Fruit fly (Drosophila melanogaster) whole organism, embryonic: ENCODE data around the gene CG12511.

Experiments
- Antp ChIP-seq: fragments of 200-800 bp; sonication (Bioruptor generic); optimal IDR thresholded peaks from 3 replicates; lab custom pipeline; 2016; ENCODE audit warnings: missing biosample characterization, missing genetic modification characterization
- Atf-2 ChIP-seq: fragments of 200-800 bp; sonication (Bioruptor generic); optimal IDR thresholded peaks from 2 replicates; lab custom pipeline; 2016; ENCODE audit warnings: missing biosample characterization, missing genetic modification characterization
- BEAF-32 ChIP-seq: fragments of 200-800 bp; sonication (Bioruptor generic); optimal IDR thresholded peaks from 3 replicates; lab custom pipeline; 2017; ENCODE audit warnings: missing biosample characterization, missing genetic modification characterization, mild to moderate bottlenecking, moderate library complexity, missing genetic modification reagents
- CG10462 ChIP-seq: fragments of 200-800 bp; sonication (Bioruptor generic); optimal IDR thresholded peaks from 2 replicates; lab custom pipeline; 2016; ENCODE audit warnings: missing biosample characterization, missing genetic modification characterization
- CG11696 ChIP-seq: fragments of 200-800 bp; sonication (Bioruptor generic); IDR thresholded peaks from 2 replicates; pipeline ENCODE4 v1.3.6; 2022; ENCODE audit warnings: missing biosample characterization, missing genetic modification characterization
- CG12071 ChIP-seq: fragments of 200-800 bp; sonication (Bioruptor generic); optimal IDR thresholded peaks from 3 replicates; lab custom pipeline; 2018; ENCODE audit warnings: missing biosample characterization, mild to moderate bottlenecking, missing genetic modification characterization
- CG14667 ChIP-seq: fragments of 200-800 bp; sonication (Bioruptor generic); IDR thresholded peaks from 2 replicates; pipeline ENCODE4 v1.3.6; 2022; ENCODE audit warnings: missing biosample characterization, missing genetic modification characterization
- CG15601 ChIP-seq: fragments of 200-800 bp; sonication (Bioruptor generic); optimal IDR thresholded peaks from 3 replicates; lab custom pipeline; 2019; ENCODE audit warnings: missing biosample characterization, mild to moderate bottlenecking, missing genetic modification characterization, moderate library complexity
- CG17361 ChIP-seq: fragments of 200-800 bp; sonication (Bioruptor generic); IDR thresholded peaks from 3 replicates; pipeline ENCODE4 v1.3.6; 2022; ENCODE audit warnings: missing biosample characterization, missing genetic modification characterization
- CG18011 ChIP-seq: fragments of 200-800 bp; sonication (Bioruptor generic); optimal IDR thresholded peaks from 2 replicates; lab custom pipeline; 2017; ENCODE audit warnings: missing biosample characterization, missing genetic modification characterization, mild to moderate bottlenecking, moderate library complexity, missing genotype
- CG18262 ChIP-seq: fragments of 200-800 bp; optimal IDR thresholded peaks from 3 replicates; lab custom pipeline; 2019; ENCODE audit warnings: missing biosample characterization, mild to moderate bottlenecking, missing genetic modification characterization, moderate library complexity
- CG3065 ChIP-seq: fragments of 200-800 bp; sonication (Bioruptor generic); optimal IDR thresholded peaks from 2 replicates; lab custom pipeline; 2016; ENCODE audit warnings: missing biosample characterization, missing genetic modification characterization
- CG3281 ChIP-seq: fragments of 200-800 bp; sonication (Bioruptor generic); optimal IDR thresholded peaks from 3 replicates; lab custom pipeline; 2017; ENCODE audit warnings: missing biosample characterization, mild to moderate bottlenecking, missing genetic modification characterization
- CG4360 ChIP-seq: fragments of 200-800 bp; sonication (Bioruptor generic); IDR thresholded peaks from 2 replicates; pipeline ENCODE4 v1.3.6; 2022; ENCODE audit warnings: missing biosample characterization, missing genetic modification characterization
- CG4854 ChIP-seq: fragments of 200-800 bp; sonication (Bioruptor generic); optimal IDR thresholded peaks from 2 replicates; lab custom pipeline; 2016; ENCODE audit warnings: missing biosample characterization, missing genetic modification characterization, inconsistent platforms
- CG7928 ChIP-seq: fragments of 200-800 bp; sonication (Bioruptor generic); optimal IDR thresholded peaks from 2 replicates; lab custom pipeline; 2017; ENCODE audit warnings: missing biosample characterization, mild to moderate bottlenecking, missing genetic modification characterization
- CG7987 ChIP-seq: fragments of 200-800 bp; sonication (Bioruptor generic); optimal IDR thresholded peaks from 2 replicates; lab custom pipeline; 2018; ENCODE audit warnings: missing biosample characterization, mild to moderate bottlenecking, missing genetic modification characterization, moderate library complexity
- CG8388 ChIP-seq: fragments of 200-800 bp; sonication (Bioruptor generic); optimal IDR thresholded peaks from 2 replicates; lab custom pipeline; 2019; ENCODE audit warnings: missing biosample characterization, mild to moderate bottlenecking, missing genetic modification characterization, moderate library complexity
- CG8944 ChIP-seq: fragments of 200-800 bp; sonication (Bioruptor generic); optimal IDR thresholded peaks from 3 replicates; lab custom pipeline; 2016; ENCODE audit warnings: missing biosample characterization, missing genetic modification characterization
- CG9215 ChIP-seq: fragments of 200-800 bp; sonication (Bioruptor generic); IDR thresholded peaks from 2 replicates; pipeline ENCODE4 v1.3.6; 2022; ENCODE audit warnings: missing biosample characterization, missing genetic modification characterization
- CG9817 ChIP-seq: fragments of 200-800 bp; sonication (Bioruptor generic); optimal IDR thresholded peaks from 2 replicates; lab custom pipeline; 2018; ENCODE audit warnings: missing biosample characterization, mild to moderate bottlenecking, missing genetic modification characterization, moderate library complexity
- CG9932 ChIP-seq: fragments of 200-800 bp; sonication (Bioruptor generic); IDR thresholded peaks from 2 replicates; pipeline ENCODE4 v1.3.6; 2022; ENCODE audit warnings: missing biosample characterization, missing genetic modification characterization
- D19A ChIP-seq: fragments of 200-800 bp; optimal IDR thresholded peaks from 3 replicates; lab custom pipeline; 2019; ENCODE audit warnings: missing biosample characterization, mild to moderate bottlenecking, missing genetic modification characterization, moderate library complexity
- Eip74EF ChIP-seq, 2 experiments: fragments of 200-800 bp in 1 of 2; fragments of >200 bp in 1 of 2; sonication (Bioruptor generic) in 1 of 2; optimal IDR thresholded peaks; 2 replicates each; lab custom pipeline; 2017 to 2019; ENCODE audit warnings: missing biosample characterization in 2 of 2, missing genetic modification characterization in 2 of 2, mild to moderate bottlenecking in 1 of 2, moderate library complexity in 1 of 2
- Hr39 ChIP-seq: fragments of >200 bp; optimal IDR thresholded peaks from 2 replicates; lab custom pipeline; 2017
- Hr78 ChIP-seq, 2 experiments: fragments of 200-800 bp in 1 of 2; fragments of >200 bp in 1 of 2; sonication (Bioruptor generic) in 1 of 2; optimal IDR thresholded peaks; 2 replicates each; lab custom pipeline; 2017 to 2019; ENCODE audit warnings: missing biosample characterization in 2 of 2, missing genetic modification characterization in 2 of 2, mild to moderate bottlenecking in 1 of 2, moderate library complexity in 1 of 2
- Jarid2 ChIP-seq: fragments of 200-800 bp; sonication (Bioruptor generic); optimal IDR thresholded peaks from 3 replicates; lab custom pipeline; 2017; ENCODE audit warnings: mild to moderate bottlenecking, missing biosample characterization, missing genetic modification reagents, missing genetic modification characterization
- Mad ChIP-seq: fragments of 200-800 bp; sonication (Bioruptor generic); optimal IDR thresholded peaks from 2 replicates; lab custom pipeline; 2016; ENCODE audit warnings: missing biosample characterization, missing genetic modification characterization
- NC2α ChIP-seq: fragments of 200-800 bp; sonication (Bioruptor generic); optimal IDR thresholded peaks from 2 replicates; lab custom pipeline; 2016; ENCODE audit warnings: missing biosample characterization, missing genetic modification characterization
- Nf-YC ChIP-seq: fragments of 200-800 bp; optimal IDR thresholded peaks from 3 replicates; lab custom pipeline; 2019; ENCODE audit warnings: missing biosample characterization, mild to moderate bottlenecking, missing genetic modification characterization, moderate library complexity
- Oli ChIP-seq: fragments of 200-800 bp; sonication (Bioruptor generic); optimal IDR thresholded peaks from 2 replicates; lab custom pipeline; 2018; ENCODE audit warnings: missing biosample characterization, mild to moderate bottlenecking, missing genetic modification characterization, moderate library complexity
- Poxn ChIP-seq: fragments of 200-800 bp; sonication (Bioruptor generic); IDR thresholded peaks from 2 replicates; pipeline ENCODE4 v1.3.6; 2022; ENCODE audit warnings: missing biosample characterization, missing genetic modification characterization
- Usf ChIP-seq: fragments of 200-800 bp; sonication (Bioruptor generic); optimal IDR thresholded peaks from 2 replicates; lab custom pipeline; 2017; ENCODE audit warnings: missing genotype, missing biosample characterization, missing genetic modification characterization
- abd-A ChIP-seq: fragments of 200-800 bp; sonication (Bioruptor generic); optimal IDR thresholded peaks from 3 replicates; lab custom pipeline; 2019; ENCODE audit warnings: missing biosample characterization, mild to moderate bottlenecking, missing genetic modification characterization, moderate library complexity
- bcd ChIP-seq: fragments of 200-800 bp; sonication (Bioruptor generic); optimal IDR thresholded peaks from 2 replicates; lab custom pipeline; 2017; ENCODE audit warnings: missing biosample characterization, mild to moderate bottlenecking, missing genetic modification characterization
- exex ChIP-seq: fragments of 200-800 bp; sonication (Bioruptor generic); optimal IDR thresholded peaks from 4 replicates; lab custom pipeline; 2018; ENCODE audit warnings: missing biosample characterization, mild to moderate bottlenecking, missing genetic modification characterization, moderate library complexity
- fd64A ChIP-seq: fragments of 200-800 bp; sonication (Bioruptor generic); optimal IDR thresholded peaks from 3 replicates; lab custom pipeline; 2018; ENCODE audit warnings: missing biosample characterization, mild to moderate bottlenecking, missing genetic modification characterization
- fru ChIP-seq: fragments of >200 bp; optimal IDR thresholded peaks from 2 replicates; lab custom pipeline; 2017
- gro ChIP-seq: fragments of 200-800 bp; sonication (Bioruptor generic); optimal IDR thresholded peaks from 2 replicates; lab custom pipeline; 2016; ENCODE audit warnings: missing biosample characterization, missing genetic modification characterization
- hbn ChIP-seq: fragments of 200-800 bp; sonication (Bioruptor generic); IDR thresholded peaks from 2 replicates; pipeline ENCODE4 v1.3.6; 2022; ENCODE audit warnings: missing biosample characterization, missing genetic modification characterization; ENCODE audit not compliant: partially characterized antibody
- ind ChIP-seq: fragments of 200-800 bp; sonication (Bioruptor generic); optimal IDR thresholded peaks from 3 replicates; lab custom pipeline; 2016; ENCODE audit warnings: missing biosample characterization, missing genetic modification characterization
- jing ChIP-seq: fragments of 200-800 bp; sonication (Bioruptor generic); optimal IDR thresholded peaks from 2 replicates; lab custom pipeline; 2018; ENCODE audit warnings: missing biosample characterization, mild to moderate bottlenecking, missing genetic modification characterization
- kay ChIP-seq: fragments of 200-800 bp; sonication (Bioruptor generic); optimal IDR thresholded peaks from 2 replicates; lab custom pipeline; 2016; ENCODE audit warnings: missing biosample characterization, missing genetic modification characterization
- nerfin-1 ChIP-seq: fragments of 200-800 bp; sonication (Bioruptor generic); optimal IDR thresholded peaks from 3 replicates; lab custom pipeline; 2019; ENCODE audit warnings: missing biosample characterization, mild to moderate bottlenecking, missing genetic modification characterization, moderate library complexity
- rib ChIP-seq: fragments of 200-800 bp; sonication (Bioruptor generic); IDR thresholded peaks from 2 replicates; pipeline ENCODE4 v1.3.6; 2022; ENCODE audit warnings: missing biosample characterization, missing genetic modification characterization
- slbo ChIP-seq: fragments of 200-800 bp; sonication (Bioruptor generic); IDR thresholded peaks from 2 replicates; pipeline ENCODE4 v1.3.6; 2022; ENCODE audit warnings: missing biosample characterization, missing genetic modification characterization
- sug ChIP-seq: fragments of 200-800 bp; optimal IDR thresholded peaks from 2 replicates; lab custom pipeline; 2019; ENCODE audit warnings: missing biosample characterization, mild to moderate bottlenecking, missing genetic modification characterization, moderate library complexity
- ttk ChIP-seq: fragments of 200-800 bp; sonication (Bioruptor generic); IDR thresholded peaks from 2 replicates; pipeline ENCODE4 v2.1.2; 2022; ENCODE audit warnings: missing biosample characterization, missing genetic modification characterization
- unc-4 ChIP-seq: fragments of 200-800 bp; sonication (Bioruptor generic); IDR thresholded peaks from 2 replicates; pipeline ENCODE4 v1.3.6; 2022; ENCODE audit warnings: missing biosample characterization, missing genetic modification characterization; ENCODE audit not compliant: partially characterized antibody
- unpg ChIP-seq: fragments of 200-800 bp; sonication (Bioruptor generic); optimal IDR thresholded peaks from 3 replicates; lab custom pipeline; 2018; ENCODE audit warnings: missing biosample characterization, mild to moderate bottlenecking, missing genetic modification characterization, moderate library complexity
- wdn ChIP-seq: fragments of 200-800 bp; sonication (Bioruptor generic); IDR thresholded peaks from 2 replicates; pipeline ENCODE4 v1.3.6; 2022; ENCODE audit warnings: missing biosample characterization, missing genetic modification characterization

Gene CG12511

dm6 chr2L:5724521-5725023 lies 46.2 kb downstream of the CG12511 start, which contains the start of gene CG11030 (continued):
- TF ChIP-seq bcd (peak; percentile 8), Nf-YC (tag; lab: Kevin White, UChicago) (no peak), CG4360 (GFP tag; lab: Robert Waterston, UW) (no peak), NC2α (GFP tag; lab: Kevin White, UChicago) (no peak), nerfin-1 (tag; lab: Kevin White, UChicago) (no peak), wdn (GFP tag; lab: Robert Waterston, UW) (no peak), CG15601 (tag; lab: Kevin White, UChicago) (no peak), slbo (GFP tag; lab: Robert Waterston, UW) (peak; percentile 38; the same call in 1 of the 2 replicates), BEAF-32 (GFP tag; lab: Kevin White, UChicago) (peak; percentile 96), jing (GFP tag; lab: Kevin White, UChicago) (no peak), CG3281 (peak; percentile 3), rib (GFP tag; lab: Robert Waterston, UW) (no peak), gro (GFP tag; lab: Kevin White, UChicago) (no peak), CG7928 (GFP tag; lab: Kevin White, UChicago) (no peak), Jarid2 (peak; percentile 61), Poxn (GFP tag; lab: Robert Waterston, UW) (no peak), ttk (GFP tag; lab: Robert Waterston, UW) (no peak), sug (tag; lab: Kevin White, UChicago) (no peak), CG10462 (GFP tag; lab: Kevin White, UChicago) (no peak), D19A (tag; lab: Kevin White, UChicago) (no peak), CG14667 (GFP tag; lab: Robert Waterston, UW) (no peak), CG18011 (GFP tag; lab: Kevin White, UChicago) (no peak), Mad (GFP tag; lab: Kevin White, UChicago) (no peak), Eip74EF (GFP tag; optimal IDR thresholded peaks at IDR 0.05; lab: Kevin White, UChicago) (no peak), CG12071 (GFP tag; lab: Kevin White, UChicago) (no peak), CG9215 (GFP tag; lab: Robert Waterston, UW) (no peak), abd-A (tag; lab: Kevin White, UChicago) (no peak), CG9932 (GFP tag; lab: Robert Waterston, UW) (peak; percentile 82), Oli (tag; lab: Kevin White, UChicago) (no peak), ind (GFP tag; lab: Kevin White, UChicago) (no peak), CG8944 (no peak), CG7987 (GFP tag; lab: Kevin White, UChicago) (no peak), Hr78 (GFP tag; optimal IDR thresholded peaks at IDR 0.05; lab: Kevin White, UChicago) (no peak), CG4854 (GFP tag; lab: Kevin White, UChicago) (no peak), kay (no peak), CG18262 (tag; lab: Kevin White, UChicago) (peak; percentile 1), CG11696 (GFP tag; lab: Robert Waterston, UW) (no peak), fd64A (GFP tag; lab: Kevin White, UChicago) (peak; percentile 19), unpg (no peak), Antp (GFP tag; lab: Kevin White, UChicago) (no peak), CG8388 (GFP tag; lab: Kevin White, UChicago) (no peak), CG9817 (tag; lab: Kevin White, UChicago) (no peak), Atf-2 (no peak), hbn (GFP tag; lab: Robert Waterston, UW) (peak; percentile 98), Hr39 (lab: Kevin White, UChicago) (no peak), CG17361 (GFP tag; lab: Robert Waterston, UW) (no peak), CG3065 (GFP tag; lab: Kevin White, UChicago) (no peak), Usf (GFP tag; lab: Kevin White, UChicago) (no peak), unc-4 (GFP tag; lab: Robert Waterston, UW) (peak; percentile 98), fru (lab: Kevin White, UChicago) (no peak), exex (no peak)
